Fruit fly (Drosophila melanogaster) whole organism, embryonic: Measurements from ENCODE around the gene CG13311.

Experiments used
- Blimp-1 ChIP-seq: fragments of 200-800 bp; sonication (Bioruptor generic); optimal IDR thresholded peaks from 3 replicates; lab custom pipeline; 2018; ENCODE audit warnings: missing biosample characterization, missing genetic modification characterization, mild to moderate bottlenecking, moderate library complexity, missing genetic modification reagents
- CG10979 ChIP-seq: fragments of 200-800 bp; sonication (Bioruptor generic); optimal IDR thresholded peaks from 2 replicates; lab custom pipeline; 2018; ENCODE audit warnings: missing biosample characterization, mild to moderate bottlenecking, missing genetic modification characterization, moderate library complexity
- CG12155 ChIP-seq: fragments of 200-800 bp; sonication (Bioruptor generic); optimal IDR thresholded peaks from 3 replicates; lab custom pipeline; 2016; ENCODE audit warnings: missing biosample characterization, missing genetic modification characterization
- CG12769 ChIP-seq: fragments of 200-800 bp; sonication (Bioruptor generic); optimal IDR thresholded peaks from 2 replicates; lab custom pipeline; 2019; ENCODE audit warnings: missing biosample characterization, mild to moderate bottlenecking, missing genetic modification characterization, moderate library complexity
- CG13296 ChIP-seq: fragments of 200-800 bp; sonication (Bioruptor generic); optimal IDR thresholded peaks from 3 replicates; lab custom pipeline; 2018; ENCODE audit warnings: missing biosample characterization, mild to moderate bottlenecking, missing genetic modification characterization
- CG13424 ChIP-seq: fragments of 200-800 bp; sonication (Bioruptor generic); optimal IDR thresholded peaks from 2 replicates; lab custom pipeline; 2019; ENCODE audit warnings: missing biosample characterization, mild to moderate bottlenecking, missing genetic modification characterization, moderate library complexity
- CG14667 ChIP-seq: fragments of 200-800 bp; sonication (Bioruptor generic); IDR thresholded peaks from 2 replicates; pipeline ENCODE4 v1.3.6; 2022; ENCODE audit warnings: missing biosample characterization, missing genetic modification characterization
- CG15601 ChIP-seq: fragments of 200-800 bp; sonication (Bioruptor generic); optimal IDR thresholded peaks from 3 replicates; lab custom pipeline; 2019; ENCODE audit warnings: missing biosample characterization, mild to moderate bottlenecking, missing genetic modification characterization, moderate library complexity
- CG1647 ChIP-seq: fragments of 200-800 bp; sonication (Bioruptor generic); optimal IDR thresholded peaks from 3 replicates; lab custom pipeline; 2016; ENCODE audit warnings: missing biosample characterization, missing genetic modification characterization
- CG17328 ChIP-seq: fragments of 200-800 bp; sonication (Bioruptor generic); IDR thresholded peaks from 2 replicates; pipeline ENCODE4 v1.3.6; 2022; ENCODE audit warnings: missing biosample characterization, missing genetic modification characterization
- CG18011 ChIP-seq: fragments of 200-800 bp; sonication (Bioruptor generic); optimal IDR thresholded peaks from 2 replicates; lab custom pipeline; 2017; ENCODE audit warnings: missing biosample characterization, missing genetic modification characterization, mild to moderate bottlenecking, moderate library complexity, missing genotype
- CG18599 ChIP-seq: fragments of 200-800 bp; sonication (Bioruptor generic); optimal IDR thresholded peaks from 3 replicates; lab custom pipeline; 2017; ENCODE audit warnings: missing biosample characterization, missing genetic modification characterization, mild to moderate bottlenecking, moderate library complexity, missing genetic modification reagents
- CG18764 ChIP-seq: fragments of 200-800 bp; sonication (Bioruptor generic); optimal IDR thresholded peaks from 3 replicates; lab custom pipeline; 2016; ENCODE audit warnings: missing biosample characterization, missing genetic modification characterization
- CG2129 ChIP-seq: fragments of 200-800 bp; sonication (Bioruptor generic); IDR thresholded peaks from 2 replicates; pipeline ENCODE4 v1.3.6; 2022; ENCODE audit warnings: missing biosample characterization, missing genetic modification characterization; ENCODE audit not compliant: partially characterized antibody
- CG31224 ChIP-seq: fragments of 200-800 bp; sonication (Bioruptor generic); IDR thresholded peaks from 2 replicates; pipeline ENCODE4 v1.3.6; 2022; ENCODE audit warnings: missing biosample characterization, missing genetic modification characterization
- CG3281 ChIP-seq: fragments of 200-800 bp; sonication (Bioruptor generic); optimal IDR thresholded peaks from 3 replicates; lab custom pipeline; 2017; ENCODE audit warnings: missing biosample characterization, mild to moderate bottlenecking, missing genetic modification characterization
- CG34376 ChIP-seq: fragments of 200-800 bp; sonication (Bioruptor generic); optimal IDR thresholded peaks from 2 replicates; lab custom pipeline; 2018; ENCODE audit warnings: missing biosample characterization, mild to moderate bottlenecking, missing genetic modification characterization
- CG3995 ChIP-seq: fragments of 200-800 bp; sonication (Bioruptor generic); optimal IDR thresholded peaks from 3 replicates; lab custom pipeline; 2016; ENCODE audit warnings: missing biosample characterization, missing genetic modification characterization
- CG43689 ChIP-seq: fragments of 200-800 bp; sonication (Bioruptor generic); IDR thresholded peaks from 2 replicates; pipeline ENCODE4 v1.3.6; 2022; ENCODE audit warnings: missing biosample characterization, missing genetic modification characterization
- CG7372 ChIP-seq: fragments of 200-800 bp; sonication (Bioruptor generic); IDR thresholded peaks from 2 replicates; pipeline ENCODE4 v1.3.6; 2022; ENCODE audit warnings: missing biosample characterization, missing genetic modification characterization
- CG8281 ChIP-seq: fragments of 200-800 bp; sonication (Bioruptor generic); optimal IDR thresholded peaks from 2 replicates; lab custom pipeline; 2018; ENCODE audit warnings: missing biosample characterization, mild to moderate bottlenecking, missing genetic modification characterization, moderate library complexity
- CG9437 ChIP-seq: fragments of 200-800 bp; sonication (Bioruptor generic); optimal IDR thresholded peaks from 2 replicates; lab custom pipeline; 2018; ENCODE audit warnings: missing biosample characterization, mild to moderate bottlenecking, missing genetic modification characterization
- CG9817 ChIP-seq: fragments of 200-800 bp; sonication (Bioruptor generic); optimal IDR thresholded peaks from 2 replicates; lab custom pipeline; 2018; ENCODE audit warnings: missing biosample characterization, mild to moderate bottlenecking, missing genetic modification characterization, moderate library complexity
- CTCF ChIP-seq: fragments of 200-800 bp; sonication (Bioruptor generic); optimal IDR thresholded peaks from 2 replicates; lab custom pipeline; 2017; ENCODE audit warnings: missing biosample characterization, mild to moderate bottlenecking, missing genetic modification characterization, moderate library complexity
- CoRest ChIP-seq: fragments of 200-800 bp; sonication (Bioruptor generic); optimal IDR thresholded peaks from 3 replicates; lab custom pipeline; 2018; ENCODE audit warnings: missing biosample characterization, mild to moderate bottlenecking, missing genetic modification characterization, moderate library complexity
- Dp ChIP-seq: fragments of 200-800 bp; sonication (Bioruptor generic); optimal IDR thresholded peaks from 2 replicates; lab custom pipeline; 2018; ENCODE audit warnings: missing biosample characterization, mild to moderate bottlenecking, missing genetic modification characterization, moderate library complexity
- ERR ChIP-seq: fragments of 200-800 bp; sonication (Bioruptor generic); optimal IDR thresholded peaks from 2 replicates; lab custom pipeline; 2016; ENCODE audit warnings: missing biosample characterization, missing genetic modification characterization
- HmgD ChIP-seq: fragments of 200-800 bp; sonication (Bioruptor generic); optimal IDR thresholded peaks from 3 replicates; lab custom pipeline; 2016; ENCODE audit warnings: missing biosample characterization, missing genetic modification characterization
- Hmx ChIP-seq: fragments of 200-800 bp; sonication (Bioruptor generic); optimal IDR thresholded peaks from 2 replicates; lab custom pipeline; 2016; ENCODE audit warnings: missing biosample characterization, missing genetic modification characterization
- Sox100B ChIP-seq: fragments of 200-800 bp; sonication (Bioruptor generic); optimal IDR thresholded peaks from 3 replicates; lab custom pipeline; 2018; ENCODE audit warnings: missing biosample characterization, mild to moderate bottlenecking, missing genetic modification characterization
- ac ChIP-seq: fragments of 200-800 bp; sonication (Bioruptor generic); optimal IDR thresholded peaks from 3 replicates; lab custom pipeline; 2017; ENCODE audit warnings: missing biosample characterization, mild to moderate bottlenecking, missing genetic modification characterization
- amos ChIP-seq: fragments of 200-800 bp; sonication (Bioruptor generic); IDR thresholded peaks from 2 replicates; pipeline ENCODE4 v1.3.6; 2022; ENCODE audit warnings: missing biosample characterization, missing genetic modification characterization; ENCODE audit not compliant: partially characterized antibody
- ap ChIP-seq: fragments of 200-800 bp; sonication (Bioruptor generic); IDR thresholded peaks from 2 replicates; pipeline ENCODE4 v1.3.6; 2022; ENCODE audit warnings: missing biosample characterization, missing genetic modification characterization
- eyg ChIP-seq: fragments of 200-800 bp; sonication (Bioruptor generic); optimal IDR thresholded peaks from 3 replicates; lab custom pipeline; 2016; ENCODE audit warnings: missing biosample characterization, missing genetic modification characterization
- fd96Cb ChIP-seq: fragments of 200-800 bp; sonication (Bioruptor generic); optimal IDR thresholded peaks from 2 replicates; lab custom pipeline; 2018; ENCODE audit warnings: missing biosample characterization, mild to moderate bottlenecking, missing genetic modification characterization, moderate library complexity
- ind ChIP-seq: fragments of 200-800 bp; sonication (Bioruptor generic); optimal IDR thresholded peaks from 3 replicates; lab custom pipeline; 2016; ENCODE audit warnings: missing biosample characterization, missing genetic modification characterization
- jigr1 ChIP-seq: fragments of 200-800 bp; sonication (Bioruptor generic); IDR thresholded peaks from 3 replicates; pipeline ENCODE4 v1.3.6; 2022; ENCODE audit warnings: missing biosample characterization, missing genetic modification characterization
- lola ChIP-seq, 3 experiments: fragments of >200 bp in 2 of 3; fragments of 200-800 bp in 1 of 3; sonication (Bioruptor generic) in 1 of 3; optimal IDR thresholded peaks; 2 replicates each; lab custom pipeline; 2017 to 2019; ENCODE audit warnings: missing biosample characterization in 3 of 3, missing genetic modification characterization in 3 of 3, mild to moderate bottlenecking in 1 of 3, moderate library complexity in 1 of 3
- odd ChIP-seq: fragments of 200-800 bp; sonication (Bioruptor generic); optimal IDR thresholded peaks from 2 replicates; lab custom pipeline; 2017; ENCODE audit warnings: missing biosample characterization, mild to moderate bottlenecking, missing genetic modification characterization
- pb ChIP-seq: fragments of 200-800 bp; sonication (Bioruptor generic); optimal IDR thresholded peaks from 3 replicates; lab custom pipeline; 2016; ENCODE audit warnings: missing biosample characterization, missing genetic modification characterization
- pita ChIP-seq: fragments of 200-800 bp; sonication (Bioruptor generic); optimal IDR thresholded peaks from 2 replicates; lab custom pipeline; 2017; ENCODE audit warnings: missing biosample characterization, mild to moderate bottlenecking, missing genetic modification characterization
- prd ChIP-seq, 3 experiments: fragments of >200 bp in 2 of 3; fragments of 200-800 bp in 1 of 3; sonication (Bioruptor generic) in 1 of 3; optimal IDR thresholded peaks in 2 of 3; IDR thresholded peaks in 1 of 3; 2 replicates in 2 of 3; 3 replicates in 1 of 3; pipeline versions ENCODE4 v1.3.6 to Lab custom; 2017 to 2022; ENCODE audit warnings: missing biosample characterization in 1 of 3, missing genetic modification characterization in 1 of 3
- salm ChIP-seq: fragments of 200-800 bp; sonication (Bioruptor generic); optimal IDR thresholded peaks from 2 replicates; lab custom pipeline; 2018; ENCODE audit warnings: missing biosample characterization, mild to moderate bottlenecking, missing genetic modification characterization
- schlank ChIP-seq: fragments of 200-800 bp; sonication (Bioruptor generic); optimal IDR thresholded peaks from 2 replicates; lab custom pipeline; 2018; ENCODE audit warnings: missing biosample characterization, mild to moderate bottlenecking, missing genetic modification characterization
- sisA ChIP-seq: fragments of 200-800 bp; sonication (Bioruptor generic); IDR thresholded peaks from 2 replicates; pipeline ENCODE4 v1.3.6; 2022; ENCODE audit warnings: missing biosample characterization, missing genetic modification characterization
- trh ChIP-seq: fragments of 200-800 bp; sonication (Bioruptor generic); optimal IDR thresholded peaks from 2 replicates; lab custom pipeline; 2016; ENCODE audit warnings: missing biosample characterization, missing genetic modification characterization
- usp ChIP-seq: fragments of >200 bp; optimal IDR thresholded peaks from 2 replicates; lab custom pipeline; 2017; ENCODE audit warnings: missing biosample characterization, missing genetic modification characterization
- wor ChIP-seq: fragments of 200-800 bp; sonication (Bioruptor generic); IDR thresholded peaks from 2 replicates; pipeline ENCODE4 v1.3.6; 2022; ENCODE audit warnings: missing biosample characterization, missing genetic modification characterization
- zfh2 ChIP-seq: fragments of 200-800 bp; sonication (Bioruptor generic); optimal IDR thresholded peaks from 2 replicates; lab custom pipeline; 2016; ENCODE audit warnings: missing biosample characterization, missing genetic modification characterization

Gene CG13311

DNA sequence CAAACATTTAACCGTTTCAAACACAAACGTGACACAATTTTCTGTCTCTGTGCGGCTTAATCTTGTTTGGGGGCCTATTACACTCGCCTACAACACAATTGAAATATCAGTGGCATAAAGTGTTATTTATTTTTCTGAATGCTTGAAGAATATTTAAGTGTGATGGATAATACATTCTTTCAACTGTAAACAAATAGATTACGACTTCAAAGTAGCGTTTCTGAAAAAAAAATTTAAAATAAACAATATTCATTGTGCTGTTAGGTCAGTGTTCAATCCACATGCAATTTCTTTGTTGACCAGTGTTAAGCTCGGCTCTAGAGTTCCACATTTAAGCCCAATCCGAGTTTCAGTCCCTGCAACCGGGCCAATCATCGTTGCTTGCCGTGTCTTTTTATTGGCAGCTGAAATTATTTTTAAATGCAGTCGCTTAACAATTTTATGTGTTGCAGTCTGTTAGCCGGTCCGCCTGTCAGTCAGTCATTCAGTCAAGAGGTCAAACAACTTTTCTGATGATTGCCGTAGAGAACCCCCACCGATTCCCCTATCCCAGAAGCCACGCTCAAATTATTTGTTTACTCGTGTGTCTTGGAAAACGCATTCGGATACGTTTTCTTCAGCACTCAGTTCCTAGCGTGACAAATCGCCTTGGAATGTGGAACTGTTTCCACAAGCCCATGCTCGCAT, 28.8 kb downstream of the CG13311 start (continued):
- TF ChIP-seq CG12155 (GFP tag; lab: Kevin White, UChicago) (peak; percentile 55), ap (peak; percentile 54), Sox100B (peak; percentile 74), CG10979 (tag; lab: Kevin White, UChicago) (peak; percentile 85), sisA (GFP tag; lab: Robert Waterston, UW) (peak; percentile 57; the same call in 1 of the 2 replicates), CG9817 (tag; lab: Kevin White, UChicago) (peak; percentile 39), jigr1 (GFP tag; lab: Robert Waterston, UW) (no peak), CG34376 (GFP tag; lab: Kevin White, UChicago) (no peak), CG3995 (GFP tag; lab: Kevin White, UChicago) (no peak), trh (peak; percentile 35), CG8281 (peak; percentile 90), CG13424 (tag; lab: Kevin White, UChicago) (peak; percentile 85), CG17328 (peak; percentile 76), usp (GFP tag; lab: Kevin White, UChicago) (no peak), Dp (GFP tag; lab: Kevin White, UChicago) (no peak), CG14667 (GFP tag; lab: Robert Waterston, UW) (peak; percentile 38; the same call in 1 of the 2 replicates), CG18764 (GFP tag; lab: Kevin White, UChicago) (peak; percentile 48), Blimp-1 (GFP tag; lab: Kevin White, UChicago) (peak; percentile 82), CG7372 (GFP tag; lab: Robert Waterston, UW) (peak; percentile 43; the same call in 1 of the 2 replicates), CG15601 (tag; lab: Kevin White, UChicago) (peak; percentile 83), eyg (GFP tag; lab: Kevin White, UChicago) (no peak), CG2129 (GFP tag; lab: Robert Waterston, UW) (no peak), CG13296 (GFP tag; lab: Kevin White, UChicago) (peak; percentile 25), CG18011 (GFP tag; lab: Kevin White, UChicago) (peak; percentile 2), ind (GFP tag; lab: Kevin White, UChicago) (peak; percentile 55), pb (GFP tag; lab: Kevin White, UChicago) (no peak), CG18599 (GFP tag; lab: Kevin White, UChicago) (peak; percentile 24), pita (GFP tag; lab: Kevin White, UChicago) (no peak), Hmx (no peak), CG1647 (GFP tag; lab: Kevin White, UChicago) (no peak), CG9437 (GFP tag; lab: Kevin White, UChicago) (peak; percentile 52), odd (peak; percentile 74), wor (GFP tag; lab: Robert Waterston, UW) (peak; percentile 60), CTCF (GFP tag; lab: Kevin White, UChicago) (no peak), ERR (peak; percentile 3), HmgD (GFP tag; lab: Kevin White, UChicago) (no peak), lola (GFP tag; optimal IDR thresholded peaks at IDR 0.05; lab: Kevin White, UChicago) (peak in 1 of 3 experiments; percentile 87), prd (optimal IDR thresholded peaks at IDR 0.05; lab: Kevin White, UChicago) (no peak), prd (GFP tag; IDR thresholded peaks at IDR 0.05; lab: Robert Waterston, UW) (peak; percentile 73), CG31224 (GFP tag; lab: Robert Waterston, UW) (no peak), CG12769 (tag; lab: Kevin White, UChicago) (peak; percentile 71), amos (no peak), schlank (tag; lab: Kevin White, UChicago) (no peak), salm (tag; lab: Kevin White, UChicago) (peak; percentile 41), fd96Cb (peak; percentile 80), CG43689 (GFP tag; lab: Robert Waterston, UW) (no peak), ac (GFP tag; lab: Kevin White, UChicago) (no peak), CG3281 (no peak), zfh2 (GFP tag; lab: Kevin White, UChicago) (no peak), CoRest (tag; lab: Kevin White, UChicago) (peak; percentile 82)
